Fruit fly (Drosophila melanogaster): ENCODE measurements around the gene Socs36E.

DNA sequence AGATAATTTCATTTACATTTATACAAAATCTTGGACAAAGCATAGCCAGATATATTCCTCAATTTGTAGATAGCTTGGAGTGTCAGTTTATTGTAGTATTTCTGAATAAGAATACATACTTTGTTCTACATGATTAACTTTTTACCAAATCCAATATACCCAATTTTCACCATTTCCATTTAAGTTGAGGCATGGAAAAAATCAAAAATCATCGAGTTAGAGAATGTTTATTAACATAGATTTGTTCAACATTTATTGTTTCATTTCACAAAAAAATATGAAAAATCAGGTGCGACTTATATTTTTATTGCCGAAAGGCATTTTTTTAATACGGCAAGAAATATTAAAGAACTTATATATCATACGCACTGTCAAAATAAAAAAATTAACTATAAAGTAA, 26.6 kb downstream of the Socs36E start, which contains the start of gene Grl36b:
- TF ChIP-seq CG1620 (GFP tag; optimal IDR thresholded peaks at IDR 0.05) = no peak
- TF ChIP-seq CG7101 (tag; optimal IDR thresholded peaks at IDR 0.05) = no peak
- no peak for TF ChIP-seq cic (GFP tag; optimal IDR thresholded peaks at IDR 0.05)
- no peak for TF ChIP-seq kay (GFP tag; ENCODE audit: borderline replicate concordance)

Measured in whole organism, adult.